Worm (Caenorhabditis elegans): Measurements from ENCODE around the gene Y51H7C.41.

DNA sequence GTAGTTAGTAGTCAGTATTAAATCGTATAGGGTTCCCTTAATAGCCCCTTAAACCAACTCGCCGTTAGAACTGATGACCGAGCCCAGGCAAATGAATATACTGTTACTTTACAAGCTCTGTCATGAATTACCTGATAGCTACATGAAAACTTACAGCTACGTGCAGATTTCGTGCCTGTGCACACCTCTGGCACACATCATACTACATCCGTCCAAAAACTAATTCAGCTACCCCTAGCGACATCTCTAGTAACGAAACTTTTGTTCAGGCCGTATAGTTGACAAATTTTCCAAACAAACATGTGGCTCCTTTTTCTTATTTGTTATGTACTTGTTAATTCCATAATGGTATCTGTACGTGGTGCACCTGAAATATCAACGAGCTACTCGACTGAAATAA is 3.0 kb upstream of the Y51H7C.41 start, which contains the start of gene F54D12.1:
- TF ChIP-seq ceh-16 (tag; optimal IDR thresholded peaks at IDR 0.05) (no peak), elt-1 (tag; optimal IDR thresholded peaks at IDR 0.05) (no peak), dmd-4 (tag; optimal IDR thresholded peaks at IDR 0.05) (no peak)

All from whole organism, L2 larva.